Worm (Caenorhabditis elegans): ENCODE measurements around the gene plpp-1.1.

DNA sequence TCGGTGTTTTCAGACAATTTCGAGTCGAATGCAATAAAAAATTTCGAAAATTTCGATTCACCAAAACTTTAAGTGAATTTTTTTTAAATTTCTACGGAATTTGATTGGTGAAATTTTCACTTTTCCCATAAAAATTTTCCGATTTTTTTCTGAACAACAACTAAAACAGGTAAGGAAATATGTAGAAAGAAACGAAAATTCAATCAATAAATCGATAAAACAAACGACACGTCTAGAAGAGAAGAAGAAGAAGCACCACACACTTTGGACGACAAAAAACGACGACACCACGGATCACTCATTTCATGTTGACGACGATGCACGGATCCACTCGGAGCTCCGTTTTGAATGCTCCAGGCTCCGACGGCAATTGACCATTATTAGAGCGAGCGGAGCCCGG, 5.1 kb downstream of the plpp-1.1 start:
- TF ChIP-seq aly-2 (tag; optimal IDR thresholded peaks at IDR 0.05) = no peak
- no peak for TF ChIP-seq nhr-6 (tag; optimal IDR thresholded peaks at IDR 0.05)
- TF ChIP-seq skn-1 (tag; optimal IDR thresholded peaks at IDR 0.05) = no peak
